Worm (Caenorhabditis elegans): ENCODE data around the gene Y44A6B.3.

ce11 chrV:20651923-20652322, 13.7 kb upstream of the Y44A6B.3 start:
- TF ChIP-seq med-1 (GFP tag; optimal IDR thresholded peaks at IDR 0.05; ENCODE audit: insufficient read depth): no peak
- TF ChIP-seq ref-1 (GFP tag; conservative IDR thresholded peaks at IDR 0.05): no peak
- TF ChIP-seq klf-2 (GFP tag; conservative IDR thresholded peaks at IDR 0.05): no peak
- TF ChIP-seq flt-1 (GFP tag; IDR thresholded peaks at IDR 0.05): no peak
- no peak for TF ChIP-seq tab-1 (GFP tag; IDR thresholded peaks at IDR 0.05)
- no peak for TF ChIP-seq ztf-29 (GFP tag; IDR thresholded peaks at IDR 0.05)
